Fruit fly (Drosophila melanogaster) whole organism, wandering third instar larva: ENCODE measurements around the gene PNUTS.
A peak's percentile ranks its signal among the peaks of the same experiment; 100 is the strongest.

Experiments
- Abd-B ChIP-seq: fragments of >200 bp; optimal IDR thresholded peaks from 2 replicates; lab custom pipeline; 2017; ENCODE audit warnings: missing biosample characterization, missing genetic modification characterization
- CG32264 ChIP-seq: fragments of 200-800 bp; sonication (Bioruptor generic); optimal IDR thresholded peaks from 2 replicates; lab custom pipeline; 2016; ENCODE audit warnings: missing biosample characterization, missing genetic modification characterization
- CG9705 ChIP-seq: fragments of 200-800 bp; sonication (Bioruptor generic); optimal IDR thresholded peaks from 2 replicates; lab custom pipeline; 2018; ENCODE audit warnings: missing biosample characterization, mild to moderate bottlenecking, missing genetic modification characterization
- CrebA ChIP-seq: fragments of 200-800 bp; sonication (Bioruptor generic); optimal IDR thresholded peaks from 2 replicates; lab custom pipeline; 2016; ENCODE audit warnings: missing biosample characterization, mild to moderate bottlenecking, missing genetic modification characterization, borderline replicate concordance
- Dfd ChIP-seq: fragments of >200 bp; optimal IDR thresholded peaks from 2 replicates; lab custom pipeline; 2017; ENCODE audit warnings: missing biosample characterization, missing genetic modification characterization
- Dif ChIP-seq: fragments of 200-275, 200-300 bp; sonication (Bioruptor generic); optimal IDR thresholded peaks from 2 replicates; lab custom pipeline; 2018; ENCODE audit warnings: missing biosample characterization, missing genetic modification characterization; ENCODE audit not compliant: partially characterized antibody
- GATAd ChIP-seq: sonication (Bioruptor generic); optimal IDR thresholded peaks from 2 replicates; lab custom pipeline; 2016; ENCODE audit warnings: missing biosample characterization, missing genetic modification characterization
- HLH106 ChIP-seq: fragments of 200-800 bp; optimal IDR thresholded peaks from 3 replicates; lab custom pipeline; 2019; ENCODE audit warnings: missing biosample characterization, mild to moderate bottlenecking, missing genetic modification characterization, moderate library complexity
- Hnf4 ChIP-seq: fragments of 200-800 bp; sonication (Bioruptor generic); optimal IDR thresholded peaks from 2 replicates; lab custom pipeline; 2016; ENCODE audit warnings: missing biosample characterization, mild to moderate bottlenecking, missing genetic modification characterization
- Hr78 ChIP-seq: fragments of >200 bp; optimal IDR thresholded peaks from 2 replicates; lab custom pipeline; 2017; ENCODE audit warnings: missing biosample characterization, missing genetic modification characterization
- Hr83 ChIP-seq: fragments of 200-300 bp; sonication (Bioruptor generic); optimal IDR thresholded peaks from 2 replicates; lab custom pipeline; 2016; ENCODE audit warnings: missing biosample characterization, mild to moderate bottlenecking, missing genetic modification characterization, moderate library complexity; ENCODE audit not compliant: poor library complexity, severe bottlenecking
- Jra ChIP-seq: sonication (Bioruptor generic); optimal IDR thresholded peaks from 2 replicates; lab custom pipeline; 2016; ENCODE audit warnings: missing biosample characterization, missing genetic modification characterization
- Mio ChIP-seq: sonication (Bioruptor generic); optimal IDR thresholded peaks from 2 replicates; lab custom pipeline; 2016; ENCODE audit warnings: missing biosample characterization, missing genetic modification characterization
- Myc ChIP-seq: fragments of >200 bp; optimal IDR thresholded peaks from 2 replicates; lab custom pipeline; 2017
- N ChIP-seq: fragments of >200 bp; optimal IDR thresholded peaks from 2 replicates; lab custom pipeline; 2018; ENCODE audit warnings: missing biosample characterization, missing external identifiers, missing genetic modification characterization
- OdsH ChIP-seq: fragments of 200-800 bp; sonication (Bioruptor generic); optimal IDR thresholded peaks from 2 replicates; lab custom pipeline; 2016; ENCODE audit warnings: missing biosample characterization, mild to moderate bottlenecking, missing genetic modification characterization
- Rel ChIP-seq, 2 experiments: fragments of 200-800 bp; sonication (Bioruptor generic) in 1 of 2; optimal IDR thresholded peaks; 2 replicates in 1 of 2; 3 replicates in 1 of 2; lab custom pipeline; 2016 to 2019; ENCODE audit warnings: mild to moderate bottlenecking in 2 of 2, missing biosample characterization in 2 of 2, missing genetic modification characterization in 2 of 2, moderate library complexity in 1 of 2
- Sp1 ChIP-seq: fragments of 200-800 bp; sonication (Bioruptor generic); optimal IDR thresholded peaks from 3 replicates; lab custom pipeline; 2019; ENCODE audit warnings: missing biosample characterization, mild to moderate bottlenecking, missing genetic modification characterization, moderate library complexity
- Vsx2 ChIP-seq: fragments of 200-300, 225-300 bp; sonication (Bioruptor generic); optimal IDR thresholded peaks from 2 replicates; lab custom pipeline; 2018; ENCODE audit warnings: missing biosample characterization, missing genetic modification characterization; ENCODE audit not compliant: partially characterized antibody
- br ChIP-seq: fragments of 200-800 bp; sonication (Bioruptor generic); optimal IDR thresholded peaks from 2 replicates; lab custom pipeline; 2016; ENCODE audit warnings: missing biosample characterization, missing genetic modification characterization
- brk ChIP-seq: fragments of 200-800 bp; sonication (Bioruptor generic); optimal IDR thresholded peaks from 2 replicates; lab custom pipeline; 2016; ENCODE audit warnings: missing biosample characterization, mild to moderate bottlenecking, missing genetic modification characterization
- dl ChIP-seq, 2 experiments: fragments of 175-275, 200-275 bp in 1 of 2; fragments of 200-275 bp in 1 of 2; sonication (Bioruptor generic); optimal IDR thresholded peaks; lab custom pipeline; 2018; ENCODE audit warnings: mild to moderate bottlenecking in 2 of 2, missing biosample characterization in 2 of 2, missing genetic modification characterization in 2 of 2, moderate library complexity in 2 of 2; ENCODE audit not compliant: partially characterized antibody in 2 of 2, insufficient read depth in 1 of 2
- dmrt93B ChIP-seq: fragments of 200-800 bp; sonication (Bioruptor generic); optimal IDR thresholded peaks from 2 replicates; lab custom pipeline; 2018; ENCODE audit warnings: missing biosample characterization, mild to moderate bottlenecking, missing genetic modification characterization
- dsf ChIP-seq: sonication (Bioruptor generic); optimal IDR thresholded peaks from 2 replicates; lab custom pipeline; 2016; ENCODE audit warnings: missing biosample characterization, missing genetic modification characterization, borderline replicate concordance
- ey ChIP-seq: fragments of 200-800 bp; sonication (Bioruptor generic); optimal IDR thresholded peaks from 2 replicates; lab custom pipeline; 2016; ENCODE audit warnings: missing biosample characterization, missing genetic modification characterization
- foxo ChIP-seq, 2 experiments: fragments of 200-800 bp; sonication (Bioruptor generic); optimal IDR thresholded peaks; 2 replicates in 1 of 2; 3 replicates in 1 of 2; lab custom pipeline; 2016 to 2017; ENCODE audit warnings: missing biosample characterization in 2 of 2, missing genetic modification characterization in 2 of 2
- fru ChIP-seq: fragments of 200-800 bp; sonication (Bioruptor generic); optimal IDR thresholded peaks from 3 replicates; lab custom pipeline; 2016; ENCODE audit warnings: missing biosample characterization, mild to moderate bottlenecking, missing genetic modification characterization
- h ChIP-seq: fragments of 200-800 bp; sonication (Bioruptor generic); optimal IDR thresholded peaks from 3 replicates; lab custom pipeline; 2016; ENCODE audit warnings: missing biosample characterization, mild to moderate bottlenecking, missing genetic modification characterization
- jim ChIP-seq: fragments of 175-275, 200-325 bp; sonication (Bioruptor generic); optimal IDR thresholded peaks from 2 replicates; lab custom pipeline; 2016; ENCODE audit warnings: missing biosample characterization, mild to moderate bottlenecking, missing genetic modification characterization
- lola ChIP-seq: fragments of >200 bp; optimal IDR thresholded peaks from 2 replicates; lab custom pipeline; 2017; ENCODE audit warnings: missing biosample characterization, missing genetic modification characterization
- pan ChIP-seq: fragments of >200 bp; optimal IDR thresholded peaks from 2 replicates; lab custom pipeline; 2017
- psq ChIP-seq: fragments of 200-800 bp; sonication (Bioruptor generic); optimal IDR thresholded peaks from 3 replicates; lab custom pipeline; 2017; ENCODE audit warnings: missing biosample characterization, mild to moderate bottlenecking, missing genetic modification characterization, moderate library complexity
- rgr ChIP-seq: fragments of 200-800 bp; sonication (Bioruptor generic); optimal IDR thresholded peaks from 3 replicates; lab custom pipeline; 2016; ENCODE audit warnings: missing biosample characterization, mild to moderate bottlenecking, missing genetic modification characterization
- sage ChIP-seq: fragments of 200-800 bp; sonication (Bioruptor generic); optimal IDR thresholded peaks from 2 replicates; lab custom pipeline; 2016; ENCODE audit warnings: missing biosample characterization, mild to moderate bottlenecking, missing genetic modification characterization
- sv ChIP-seq: fragments of 200-800 bp; sonication (Bioruptor generic); optimal IDR thresholded peaks from 3 replicates; lab custom pipeline; 2016; ENCODE audit warnings: missing biosample characterization, missing genetic modification characterization
- tai ChIP-seq: sonication (Bioruptor generic); optimal IDR thresholded peaks from 2 replicates; lab custom pipeline; 2016; ENCODE audit warnings: missing biosample characterization, missing genetic modification characterization
- usp ChIP-seq: fragments of >200 bp; optimal IDR thresholded peaks from 2 replicates; lab custom pipeline; 2017; ENCODE audit warnings: missing biosample characterization, missing genetic modification characterization
- woc ChIP-seq: sonication (Bioruptor generic); optimal IDR thresholded peaks from 2 replicates; lab custom pipeline; 2016; ENCODE audit warnings: missing biosample characterization, mild to moderate bottlenecking, missing genetic modification characterization

PNUTS gene

dm6 chr2L:852647-853111 is 17.6 kb upstream of the PNUTS start, which contains the start of the genes CG4291 and kraken (continued):
- TF ChIP-seq dl (GFP tag; optimal IDR thresholded peaks at IDR 0.05; lab: Kevin White, UChicago; ENCODE audit: insufficient read depth in 1 of 2, partially characterized antibody in 2 of 2) (no peak), Myc (lab: Kevin White, UChicago) (peak; percentile 96), lola (GFP tag; lab: Kevin White, UChicago) (no peak), N (GFP tag; lab: Kevin White, UChicago) (no peak), Dfd (GFP tag; lab: Kevin White, UChicago) (no peak), Mio (GFP tag; lab: Kevin White, UChicago) (no peak), h (peak; percentile 74), jim (no peak), ey (peak; percentile 36), GATAd (GFP tag; lab: Kevin White, UChicago) (no peak), dsf (GFP tag; lab: Kevin White, UChicago) (no peak), tai (no peak), usp (no peak)
- TF ChIP-seq, all 38 proteins: peak for 17

- TF ChIP-seq psq (GFP tag; lab: Kevin White, UChicago) (peak; percentile 12), h (peak; percentile 47), ey (peak; percentile 40), rgr (GFP tag; lab: Kevin White, UChicago) (peak; percentile 35), Sp1 (GFP tag; lab: Kevin White, UChicago) (peak; percentile 51), fru (GFP tag; lab: Kevin White, UChicago) (peak; percentile 19), sage (GFP tag; lab: Kevin White, UChicago) (no peak), N (GFP tag; lab: Kevin White, UChicago) (no peak), woc (GFP tag; lab: Kevin White, UChicago) (peak; percentile 19), HLH106 (tag; lab: Kevin White, UChicago) (peak; percentile 47), Mio (GFP tag; lab: Kevin White, UChicago) (no peak), foxo (GFP tag; optimal IDR thresholded peaks at IDR 0.05; lab: Kevin White, UChicago) (peak in 1 of 2 experiments; percentile 61), Hnf4 (GFP tag; lab: Kevin White, UChicago) (peak; percentile 40), sv (peak; percentile 33)
- TF ChIP-seq, all 38 proteins: peak for 11
These were observed 15.2 kb upstream of the PNUTS start, which contains the start of gene CG13949 for dm6 chr2L:855052-855547. TSS of gene CG13949 (plus strand) at chr2L:855337.

- TF ChIP-seq Myc (lab: Kevin White, UChicago) (no peak), Vsx2 (no peak), Dif (GFP tag; lab: Kevin White, UChicago) (no peak), ey (peak; percentile 16), jim (peak; percentile 83), pan (lab: Kevin White, UChicago) (no peak), woc (GFP tag; lab: Kevin White, UChicago) (no peak), h (peak; percentile 86), br (peak; percentile 43), N (GFP tag; lab: Kevin White, UChicago) (no peak), tai (no peak), brk (GFP tag; lab: Kevin White, UChicago) (no peak), sage (GFP tag; lab: Kevin White, UChicago) (no peak), dl (GFP tag; optimal IDR thresholded peaks at IDR 0.05; lab: Kevin White, UChicago; ENCODE audit: insufficient read depth in 1 of 2, partially characterized antibody in 2 of 2) (no peak), dsf (GFP tag; lab: Kevin White, UChicago) (no peak), Hnf4 (GFP tag; lab: Kevin White, UChicago) (peak; percentile 67), GATAd (GFP tag; lab: Kevin White, UChicago) (no peak), sv (no peak), lola (GFP tag; lab: Kevin White, UChicago) (no peak), Hr78 (no peak), CG9705 (peak; percentile 7), Sp1 (GFP tag; lab: Kevin White, UChicago) (peak; percentile 39), foxo (GFP tag; optimal IDR thresholded peaks at IDR 0.05; lab: Kevin White, UChicago) (peak in 1 of 2 experiments; percentile 42), CrebA (GFP tag; lab: Kevin White, UChicago) (no peak), Rel (GFP tag; optimal IDR thresholded peaks at IDR 0.05; lab: Kevin White, UChicago) (no peak), Rel (tag; optimal IDR thresholded peaks at IDR 0.05; lab: Kevin White, UChicago) (no peak), Jra (GFP tag; lab: Kevin White, UChicago) (peak; percentile 65), fru (GFP tag; lab: Kevin White, UChicago) (peak; percentile 51), Mio (GFP tag; lab: Kevin White, UChicago) (no peak), Hr83 (GFP tag; lab: Kevin White, UChicago) (peak; percentile 99), dmrt93B (no peak), usp (no peak), Dfd (GFP tag; lab: Kevin White, UChicago) (no peak), CG32264 (GFP tag; lab: Kevin White, UChicago) (no peak), OdsH (peak; percentile 76), HLH106 (tag; lab: Kevin White, UChicago) (peak; percentile 15), psq (GFP tag; lab: Kevin White, UChicago) (peak; percentile 18), Abd-B (no peak), rgr (GFP tag; lab: Kevin White, UChicago) (peak; percentile 80)
- TF ChIP-seq, all 38 proteins: peak for 15
These were observed 14.3 kb upstream of the PNUTS start for dm6 chr2L:856001-856400.
